Fruit fly (Drosophila melanogaster): Measurements from ENCODE around the gene CG42556.

- TF ChIP-seq dl (GFP tag; optimal IDR thresholded peaks at IDR 0.05; ENCODE audit: insufficient read depth in 1 of 2, partially characterized antibody in 2 of 2) (no peak), CG32264 (GFP tag; optimal IDR thresholded peaks at IDR 0.05) (no peak), usp (GFP tag; optimal IDR thresholded peaks at IDR 0.05) (no peak), OdsH (GFP tag; optimal IDR thresholded peaks at IDR 0.05) (no peak), h (GFP tag; optimal IDR thresholded peaks at IDR 0.05) (no peak), psq (GFP tag; optimal IDR thresholded peaks at IDR 0.05) (no peak), Dfd (GFP tag; optimal IDR thresholded peaks at IDR 0.05) (no peak), Rel (GFP tag; optimal IDR thresholded peaks at IDR 0.05) (no peak), Rel (tag; optimal IDR thresholded peaks at IDR 0.05) (no peak), CrebA (GFP tag; optimal IDR thresholded peaks at IDR 0.05; ENCODE audit: borderline replicate concordance) (no peak), fru (GFP tag; optimal IDR thresholded peaks at IDR 0.05) (no peak), ey (GFP tag; optimal IDR thresholded peaks at IDR 0.05) (no peak), Hr83 (GFP tag; optimal IDR thresholded peaks at IDR 0.05; ENCODE audit: poor library complexity, severe bottlenecking) (no peak), N (GFP tag; optimal IDR thresholded peaks at IDR 0.05) (no peak)
These were observed 19.6 kb downstream of the CG42556 start for dm6 chr2L:16909290-16909689.
